Fruit fly (Drosophila melanogaster): ENCODE results near the gene Jasper.
A peak's percentile ranks its signal among the peaks of the same experiment; 100 is the strongest.

DNA sequence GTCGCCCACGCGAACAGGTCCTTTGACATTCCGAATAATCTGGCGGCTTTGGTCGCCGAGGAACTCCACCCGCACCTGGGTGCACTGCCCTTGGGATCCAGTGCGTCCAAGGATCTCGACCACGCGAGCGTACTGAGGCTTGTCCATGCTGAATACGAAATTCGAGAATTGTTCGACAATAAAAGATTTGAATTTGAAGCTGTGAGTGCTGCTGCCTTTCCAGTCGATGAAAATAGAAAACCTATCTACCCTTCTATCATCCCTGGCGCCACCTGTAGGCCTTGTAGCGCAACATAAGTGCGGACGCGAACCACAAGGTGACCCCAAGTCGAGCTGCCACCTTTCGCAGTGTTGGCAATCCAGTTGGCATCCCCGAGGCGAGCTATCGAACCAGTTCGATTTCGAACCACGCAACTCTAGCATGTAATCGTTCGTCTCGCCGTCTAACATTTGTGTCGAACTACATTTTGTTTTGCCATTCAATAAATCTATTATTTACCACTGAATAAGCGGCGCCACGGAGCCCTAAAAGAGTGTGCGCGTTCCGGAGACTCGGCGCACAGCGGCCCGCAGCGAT lies 29.8 kb upstream of the Jasper start, which contains the start of the genes RpS28a and Axn:
- TF ChIP-seq Hr39 (GFP tag; optimal IDR thresholded peaks at IDR 0.05) (peak; percentile 9), CG3032 (tag; optimal IDR thresholded peaks at IDR 0.05) (no peak), esn (GFP tag; optimal IDR thresholded peaks at IDR 0.05) (no peak), CG8632 (GFP tag; optimal IDR thresholded peaks at IDR 0.05) (no peak), CG15336 (GFP tag; IDR thresholded peaks at IDR 0.05) (no peak), Hr38 (GFP tag; optimal IDR thresholded peaks at IDR 0.05) (no peak), Gug (GFP tag; IDR thresholded peaks at IDR 0.05) (no peak), CG10631 (GFP tag; optimal IDR thresholded peaks at IDR 0.05) (no peak), CG11294 (GFP tag; IDR thresholded peaks at IDR 0.05) (no peak), Sox102F (GFP tag; optimal IDR thresholded peaks at IDR 0.05) (no peak), Eip93F (GFP tag; optimal IDR thresholded peaks at IDR 0.05) (no peak)

Measured in whole organism, prepupa.